Fruit fly (Drosophila melanogaster): ENCODE data around the gene CG6607.
A peak's percentile ranks its signal among the peaks of the same experiment; 100 is the strongest.

CG6607 gene

DNA sequence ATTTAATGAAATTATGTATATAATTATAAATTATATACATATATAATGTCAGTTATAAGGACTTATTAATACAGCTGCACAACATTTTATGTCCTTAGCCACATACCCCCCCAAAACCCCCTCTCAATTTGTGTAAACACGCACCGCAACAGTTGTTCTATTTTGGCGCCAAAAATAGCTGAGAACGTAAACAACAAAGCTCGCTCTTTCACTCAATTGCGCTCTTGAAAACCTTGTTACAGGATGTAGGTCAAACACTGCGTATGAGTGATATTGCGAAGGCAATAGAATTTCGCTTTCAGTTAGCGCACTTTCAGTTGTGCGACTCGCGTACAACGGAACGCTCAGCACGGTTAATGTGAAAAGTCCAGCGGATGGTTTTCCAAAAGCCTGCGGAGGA is 16.5 kb downstream of the CG6607 start, which contains the start of gene Esyt2:
Gene Esyt2 (plus strand): TSS at position 332 of the 400 bp plus-strand sequence.
- TF ChIP-seq CTCF (optimal IDR thresholded peaks at IDR 0.05) = no peak
- no peak for TF ChIP-seq CG8478 (optimal IDR thresholded peaks at IDR 0.05)

DNA sequence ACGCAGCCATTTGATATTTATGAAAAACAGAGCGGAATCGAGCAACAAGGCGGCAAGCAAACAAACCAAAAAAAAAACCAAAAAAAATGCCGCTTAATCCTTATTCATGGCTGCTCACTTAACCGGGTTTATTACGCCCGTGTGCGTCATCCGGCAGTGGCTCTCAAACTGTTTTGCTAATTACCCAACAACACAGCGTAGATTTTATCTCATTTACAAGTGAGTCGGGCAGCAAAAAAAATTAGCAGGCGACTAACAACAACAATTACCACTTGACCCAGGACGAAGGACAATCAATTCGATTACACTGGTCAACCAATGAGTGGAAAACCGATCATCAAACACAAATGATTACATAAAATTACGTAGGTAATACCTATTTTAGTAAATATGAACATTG is 20.4 kb downstream of the CG6607 start:
- no peak for TF ChIP-seq CG8478 (optimal IDR thresholded peaks at IDR 0.05)
- no peak for TF ChIP-seq CTCF (optimal IDR thresholded peaks at IDR 0.05)

DNA sequence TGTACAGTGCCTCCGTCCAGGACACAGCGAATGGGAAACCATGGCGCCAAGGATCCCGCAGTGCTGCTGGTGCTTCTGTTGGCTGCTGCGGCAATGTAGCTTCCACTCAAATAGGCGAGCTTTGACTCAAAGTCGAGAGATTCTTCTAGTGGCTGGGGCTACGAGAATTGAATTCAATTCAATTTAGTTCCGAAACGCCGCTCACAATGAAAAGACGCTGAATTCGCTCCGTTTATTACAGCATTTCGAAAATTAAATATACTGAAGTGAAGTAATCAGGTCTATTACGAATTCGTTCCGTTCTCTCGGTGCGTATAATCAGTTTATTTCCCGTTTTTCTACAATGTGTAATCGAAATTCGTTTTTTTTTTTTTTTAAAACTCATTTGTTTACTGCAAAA is 21.0 kb downstream of the CG6607 start:
- TF ChIP-seq CG8478 (optimal IDR thresholded peaks at IDR 0.05) (no peak), CTCF (optimal IDR thresholded peaks at IDR 0.05) (no peak)

DNA sequence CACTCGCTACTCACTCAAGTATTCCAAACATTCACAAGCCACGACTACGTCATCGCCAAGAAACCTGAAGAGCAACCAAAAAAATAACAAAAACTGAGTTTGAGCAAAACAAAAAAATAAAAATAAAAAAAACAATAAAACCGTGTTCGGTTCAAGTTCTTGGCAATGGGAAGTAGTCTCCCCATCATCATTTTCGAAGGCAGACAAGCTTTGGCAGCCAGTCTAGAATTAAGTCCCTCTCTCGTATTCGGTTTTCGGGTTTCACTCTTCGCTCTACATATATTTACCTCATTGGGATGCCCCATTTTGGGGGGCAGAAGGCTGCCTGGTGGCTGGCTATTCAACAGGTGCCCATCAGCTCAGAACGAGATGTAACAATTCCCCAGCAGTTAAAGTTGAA is 22.0 kb downstream of the CG6607 start:
- TF ChIP-seq CG8478 (optimal IDR thresholded peaks at IDR 0.05) (no peak), CTCF (optimal IDR thresholded peaks at IDR 0.05) (no peak)

DNA sequence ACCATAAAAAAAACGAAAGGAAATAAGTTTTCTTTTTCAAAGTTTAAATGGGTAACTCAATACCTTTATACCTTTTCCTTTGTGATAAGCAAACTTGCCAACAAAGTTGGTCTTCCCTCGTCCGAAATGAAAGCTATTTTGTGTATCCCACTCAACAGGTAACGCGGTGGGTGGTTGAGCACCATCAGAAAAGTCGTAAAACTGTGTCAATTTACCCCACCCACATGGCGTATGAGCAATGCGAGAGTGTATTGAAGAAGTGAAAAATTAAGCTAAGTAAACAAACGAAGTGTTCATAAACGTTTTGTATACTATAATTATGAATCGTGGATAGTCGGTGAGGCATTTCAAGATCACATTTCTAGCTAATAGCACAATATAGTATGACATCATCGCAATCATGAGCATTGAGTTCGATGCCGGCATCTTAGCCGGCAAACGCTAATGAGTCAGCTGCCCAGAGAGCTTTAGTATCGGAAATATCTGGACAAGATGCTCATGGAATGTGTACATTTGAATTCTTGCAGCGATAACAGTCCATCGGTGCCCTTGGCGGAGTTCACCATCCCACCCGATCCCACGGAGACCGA is 23.1 kb downstream of the CG6607 start:
- no peak for TF ChIP-seq CTCF (optimal IDR thresholded peaks at IDR 0.05)
- no peak for TF ChIP-seq CG8478 (optimal IDR thresholded peaks at IDR 0.05)

DNA sequence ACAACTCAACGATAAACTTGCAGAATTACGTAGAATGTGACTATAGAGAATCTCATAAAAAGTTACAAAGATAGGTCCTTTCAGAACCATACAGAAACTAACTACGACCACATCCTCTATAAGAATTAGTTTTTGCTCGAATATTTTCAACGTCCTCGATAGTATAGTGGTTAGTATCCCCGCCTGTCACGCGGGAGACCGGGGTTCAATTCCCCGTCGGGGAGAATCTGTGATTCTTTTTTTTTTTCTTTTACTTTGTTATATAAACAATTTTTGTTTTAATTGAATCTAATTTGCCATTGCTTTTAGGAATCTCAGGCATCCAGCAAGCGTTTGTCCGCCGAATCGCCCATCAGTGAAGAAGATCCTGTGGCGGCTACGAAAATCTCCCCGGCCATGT is 27.3 kb downstream of the CG6607 start:
- no peak for TF ChIP-seq CTCF (optimal IDR thresholded peaks at IDR 0.05)
- TF ChIP-seq CG8478 (optimal IDR thresholded peaks at IDR 0.05) = no peak

DNA sequence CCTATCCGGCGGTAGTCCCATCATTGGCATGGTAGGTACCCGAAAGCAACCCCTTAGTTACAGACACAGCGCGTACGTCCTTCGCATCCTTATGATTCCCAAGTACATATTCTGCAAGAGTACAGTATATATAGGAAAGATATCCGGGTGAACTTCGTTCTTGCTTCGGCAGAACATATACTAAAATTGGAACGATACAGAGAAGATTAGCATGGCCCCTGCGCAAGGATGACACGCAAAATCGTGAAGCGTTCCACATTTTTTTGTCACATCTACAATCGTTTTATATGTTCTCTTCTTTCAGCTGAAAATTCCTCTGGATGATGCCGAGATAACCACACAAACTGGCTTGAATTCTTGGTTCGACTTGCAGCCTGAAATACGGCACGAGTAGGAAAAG is 28.1 kb downstream of the CG6607 start:
- TF ChIP-seq CG8478 (optimal IDR thresholded peaks at IDR 0.05) = no peak
- no peak for TF ChIP-seq CTCF (optimal IDR thresholded peaks at IDR 0.05)

DNA sequence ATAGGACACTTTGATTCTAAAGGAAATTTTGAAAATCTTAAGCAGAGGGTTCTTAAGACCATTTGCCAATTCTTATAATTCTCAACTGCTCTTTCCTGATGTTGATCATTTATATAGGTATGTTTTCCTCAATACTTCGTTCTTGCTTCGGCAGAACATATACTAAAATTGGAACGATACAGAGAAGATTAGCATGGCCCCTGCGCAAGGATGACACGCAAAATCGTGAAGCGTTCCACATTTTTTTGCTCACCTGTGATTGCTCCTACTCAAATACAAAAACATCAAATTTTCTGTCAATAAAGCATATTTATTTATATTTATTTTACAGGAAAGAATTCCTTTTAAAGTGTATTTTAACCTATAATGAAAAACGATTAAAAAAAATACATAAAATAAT is 28.7 kb downstream of the CG6607 start:
- TF ChIP-seq CTCF (optimal IDR thresholded peaks at IDR 0.05) = no peak
- TF ChIP-seq CG8478 (optimal IDR thresholded peaks at IDR 0.05) = no peak

DNA sequence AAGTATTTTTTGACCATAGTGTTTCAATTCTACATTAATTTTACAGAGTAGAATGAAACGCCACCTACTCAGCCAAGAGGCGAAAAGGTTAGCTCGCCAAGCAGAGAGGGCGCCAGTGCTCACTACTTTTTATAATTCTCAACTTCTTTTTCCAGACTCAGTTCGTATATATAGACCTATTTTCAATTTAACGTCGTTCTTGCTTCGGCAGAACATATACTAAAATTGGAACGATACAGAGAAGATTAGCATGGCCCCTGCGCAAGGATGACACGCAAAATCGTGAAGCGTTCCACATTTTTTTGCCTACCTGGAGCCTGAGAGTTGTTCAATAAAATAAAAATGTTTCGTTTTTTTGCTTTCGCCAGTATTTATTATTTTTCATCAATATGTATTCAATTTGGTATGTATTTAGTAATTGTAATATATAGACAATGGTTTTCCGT is 29.2 kb downstream of the CG6607 start:
- TF ChIP-seq CG8478 (optimal IDR thresholded peaks at IDR 0.05) (no peak), CTCF (optimal IDR thresholded peaks at IDR 0.05) (peak; percentile 90 to 98)

DNA sequence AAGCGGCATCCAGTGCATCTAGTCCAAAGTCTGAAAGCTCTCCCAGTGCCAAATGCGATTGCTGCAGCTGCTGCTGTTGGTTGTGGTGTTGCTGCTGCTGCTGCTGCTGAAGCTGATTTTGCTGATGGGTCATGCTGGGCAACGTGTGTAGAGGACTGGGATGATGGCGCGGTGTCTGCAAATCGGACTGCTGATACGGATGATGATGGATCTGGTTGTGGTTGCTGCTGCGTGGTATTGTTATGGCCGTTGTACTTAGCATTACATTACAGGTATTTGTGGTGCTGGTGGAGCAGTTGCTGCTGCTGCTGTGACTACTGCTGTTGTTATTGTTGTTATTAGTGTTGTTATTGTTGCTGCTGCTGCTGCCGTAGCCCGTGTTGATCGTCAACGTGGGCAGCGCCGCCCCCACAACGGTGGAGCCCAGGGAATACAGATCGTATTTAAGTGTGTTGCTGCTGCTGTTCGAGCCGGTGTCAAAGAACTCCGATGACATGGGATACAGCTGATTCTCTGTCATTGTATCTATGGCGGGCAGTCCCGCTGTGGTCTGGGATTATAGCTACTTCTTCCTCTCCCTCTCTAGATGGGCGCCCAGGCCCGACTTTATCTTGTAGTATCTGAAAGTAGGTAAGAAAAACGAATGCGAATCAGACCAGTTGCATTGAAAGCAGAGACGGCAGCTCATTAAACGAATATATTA is 34.6 kb downstream of the CG6607 start:
- TF ChIP-seq CG8478 (optimal IDR thresholded peaks at IDR 0.05) (no peak), CTCF (optimal IDR thresholded peaks at IDR 0.05) (no peak)

DNA sequence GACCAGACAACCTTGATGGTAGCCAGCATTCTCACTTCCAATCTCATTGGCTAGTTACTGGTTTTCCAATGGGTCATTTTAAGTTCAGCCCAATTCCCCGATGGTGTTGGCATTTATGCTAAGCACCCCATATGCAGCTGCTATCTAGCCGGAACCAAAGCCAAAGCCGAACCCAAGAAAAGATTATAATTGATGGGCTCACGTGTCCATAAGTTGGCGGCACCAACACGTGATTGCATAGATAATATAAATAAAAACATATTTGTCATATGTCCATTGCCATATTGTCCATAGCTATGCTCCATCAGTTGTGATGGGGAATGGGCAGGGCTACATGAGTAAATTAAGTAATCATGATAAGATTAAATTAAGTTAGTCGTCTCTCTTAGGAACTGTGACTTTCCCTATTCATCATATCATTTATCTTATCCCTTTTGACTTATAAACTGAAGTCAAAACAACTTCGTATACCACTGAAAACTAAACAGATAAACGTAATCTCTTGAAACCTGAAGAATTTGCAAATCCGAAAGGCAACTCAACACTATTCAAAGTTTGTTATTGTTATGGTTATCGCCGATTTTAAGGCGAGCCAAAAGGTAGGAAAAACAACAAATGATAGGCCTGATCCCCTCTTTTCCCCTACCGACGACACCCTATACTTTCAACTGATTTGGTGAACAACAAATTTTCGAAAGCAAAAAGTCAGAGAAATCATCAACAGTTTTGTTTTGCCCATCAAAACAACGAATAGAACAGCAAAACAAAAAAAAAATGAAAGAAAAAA is 35.4 kb downstream of the CG6607 start:
- TF ChIP-seq CG8478 (optimal IDR thresholded peaks at IDR 0.05) (no peak), CTCF (optimal IDR thresholded peaks at IDR 0.05) (no peak)

DNA sequence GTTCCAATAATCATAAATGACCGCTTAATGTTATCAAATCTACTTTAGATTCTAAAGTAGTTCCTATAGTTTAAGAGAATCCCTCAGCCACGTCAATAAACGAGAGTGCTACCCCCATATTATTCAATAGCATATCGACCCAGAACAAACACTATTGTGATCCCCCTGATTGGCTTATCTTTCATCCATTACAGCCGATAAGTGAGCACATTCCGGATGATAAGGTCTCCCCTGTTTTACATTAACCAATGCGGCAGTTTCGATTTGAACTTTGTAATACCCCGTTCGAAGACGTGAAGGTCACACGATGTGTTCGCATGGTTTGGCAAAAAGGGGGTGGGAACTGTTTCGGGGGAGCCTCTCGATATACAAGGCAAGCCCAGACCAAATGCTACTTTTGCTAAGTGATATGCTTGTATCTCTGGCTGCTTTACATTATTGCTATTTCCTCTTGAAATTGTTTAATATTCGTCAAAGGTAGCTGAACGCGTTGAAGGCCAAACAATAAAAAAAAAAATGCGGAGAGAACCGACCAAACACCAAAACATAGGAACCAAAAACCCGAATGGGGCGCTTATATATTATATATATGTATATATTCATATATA is 36.4 kb downstream of the CG6607 start:
- TF ChIP-seq CTCF (optimal IDR thresholded peaks at IDR 0.05) (no peak), CG8478 (optimal IDR thresholded peaks at IDR 0.05) (no peak)

DNA sequence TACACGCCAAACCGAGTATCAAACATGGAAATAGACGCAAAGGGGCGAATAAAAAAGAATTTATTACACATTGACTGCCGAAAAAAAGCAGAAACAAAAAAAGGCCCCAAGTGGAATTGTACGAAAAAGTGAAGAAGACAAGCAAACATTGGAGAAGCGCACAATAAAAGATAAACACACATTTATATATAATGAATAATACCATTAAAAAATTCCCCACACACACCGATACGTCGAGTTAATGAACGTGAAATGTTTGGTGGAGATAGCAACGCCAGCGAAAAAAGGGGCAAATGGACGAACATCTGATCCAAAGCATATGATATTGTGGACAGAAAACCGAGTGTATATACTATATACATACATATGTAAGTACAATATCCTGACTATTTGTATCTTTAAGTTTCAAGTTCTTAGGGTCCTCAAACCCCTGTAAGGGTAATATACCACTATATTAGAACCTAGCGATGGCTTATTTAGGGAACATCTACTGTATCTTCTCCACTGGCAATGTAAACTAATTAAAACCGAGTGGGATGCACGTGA is 37.0 kb downstream of the CG6607 start:
- TF ChIP-seq CTCF (optimal IDR thresholded peaks at IDR 0.05) (no peak), CG8478 (optimal IDR thresholded peaks at IDR 0.05) (no peak)

DNA sequence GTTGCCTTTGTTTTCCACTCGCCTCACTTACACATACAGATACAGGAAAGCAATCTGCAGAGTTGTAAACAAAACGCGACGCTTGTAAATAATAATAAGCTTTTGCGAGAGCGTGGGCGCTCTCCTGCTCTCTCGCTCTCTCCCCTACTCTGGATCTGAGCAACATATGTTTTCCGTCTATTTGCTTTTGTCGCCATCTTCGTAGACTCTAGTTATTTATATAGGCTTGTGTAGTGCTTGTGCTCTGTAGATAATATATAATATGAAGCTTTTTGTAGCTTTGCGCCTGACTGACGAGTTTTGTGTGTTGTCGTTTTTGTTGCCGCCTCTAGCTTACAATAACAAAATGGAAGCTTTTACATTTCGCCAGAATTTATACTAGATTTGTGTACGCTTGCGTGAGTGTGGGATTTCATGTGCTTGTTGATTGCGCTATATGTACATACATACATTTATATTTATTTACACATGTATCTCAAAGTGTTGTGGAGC is 37.9 kb downstream of the CG6607 start:
- TF ChIP-seq CTCF (optimal IDR thresholded peaks at IDR 0.05) = no peak
- TF ChIP-seq CG8478 (optimal IDR thresholded peaks at IDR 0.05) = no peak

All from S2 (cell line).